Worm (Caenorhabditis elegans): Measurements from ENCODE around the gene T09F5.10.

T09F5.10 gene

ce11 chrV:15143798-15144197 lies 36.1 kb upstream of the T09F5.10 start, which contains the start of gene K08F9.4 (continued):
- TF ChIP-seq hmg-11 (tag; optimal IDR thresholded peaks at IDR 0.05) = peak; percentile 32
- no peak for TF ChIP-seq mml-1 (tag; optimal IDR thresholded peaks at IDR 0.05)
- no peak for TF ChIP-seq lin-39 (tag; optimal IDR thresholded peaks at IDR 0.05)
- TF ChIP-seq nhr-28 (tag; optimal IDR thresholded peaks at IDR 0.05) = no peak
- no peak for TF ChIP-seq unc-62 (GFP tag; optimal IDR thresholded peaks at IDR 0.05)
- no peak for TF ChIP-seq elt-3 (tag; optimal IDR thresholded peaks at IDR 0.05)
- TF ChIP-seq ceh-9 (tag; optimal IDR thresholded peaks at IDR 0.05) = no peak
- no peak for TF ChIP-seq aly-2 (tag; optimal IDR thresholded peaks at IDR 0.05)
- TF ChIP-seq fkh-10 (GFP tag; optimal IDR thresholded peaks at IDR 0.05) = no peak
- no peak for TF ChIP-seq ztf-4 (tag; optimal IDR thresholded peaks at IDR 0.05)
- peak; percentile 71 for TF ChIP-seq nfya-1 (tag; optimal IDR thresholded peaks at IDR 0.05; ENCODE audit: insufficient read depth)
- TF ChIP-seq nhr-11 (tag; optimal IDR thresholded peaks at IDR 0.05) = no peak
- no peak for TF ChIP-seq skn-1 (tag; optimal IDR thresholded peaks at IDR 0.05)
- TF ChIP-seq sea-2 (GFP tag; optimal IDR thresholded peaks at IDR 0.05) = no peak
- no peak for TF ChIP-seq lsy-12 (tag; optimal IDR thresholded peaks at IDR 0.05)
- TF ChIP-seq snpc-4 (tag; optimal IDR thresholded peaks at IDR 0.05) = peak; percentile 71
- no peak for TF ChIP-seq nhr-12 (tag; optimal IDR thresholded peaks at IDR 0.05)

- TF ChIP-seq nhr-237 (tag; optimal IDR thresholded peaks at IDR 0.05) (no peak), nfya-1 (tag; optimal IDR thresholded peaks at IDR 0.05; ENCODE audit: insufficient read depth) (no peak), nhr-76 (tag; optimal IDR thresholded peaks at IDR 0.05) (no peak), elt-1 (tag; optimal IDR thresholded peaks at IDR 0.05) (no peak), unc-39 (tag; optimal IDR thresholded peaks at IDR 0.05) (no peak), ceh-16 (tag; optimal IDR thresholded peaks at IDR 0.05) (no peak), daf-12 (tag; optimal IDR thresholded peaks at IDR 0.05) (no peak), ceh-82 (tag; optimal IDR thresholded peaks at IDR 0.05) (no peak), zag-1 (tag; optimal IDR thresholded peaks at IDR 0.05) (no peak), ztf-11 (tag; optimal IDR thresholded peaks at IDR 0.05) (no peak), fos-1 (tag; optimal IDR thresholded peaks at IDR 0.05) (no peak), nhr-12 (tag; optimal IDR thresholded peaks at IDR 0.05) (no peak), elt-3 (tag; optimal IDR thresholded peaks at IDR 0.05) (no peak), nhr-28 (tag; optimal IDR thresholded peaks at IDR 0.05) (no peak), pha-4 (tag; optimal IDR thresholded peaks at IDR 0.05) (no peak), nhr-67 (tag; optimal IDR thresholded peaks at IDR 0.05) (no peak), sea-2 (GFP tag; optimal IDR thresholded peaks at IDR 0.05) (no peak), skn-1 (tag; optimal IDR thresholded peaks at IDR 0.05) (no peak), aly-2 (tag; optimal IDR thresholded peaks at IDR 0.05) (no peak), unc-62 (GFP tag; optimal IDR thresholded peaks at IDR 0.05) (no peak)
Observed at ce11 chrV:15147776-15148175, 32.1 kb upstream of the T09F5.10 start, which contains the start of gene T09F5.20. Gene T09F5.20 (minus strand): TSS chrV:15147876.

- TF ChIP-seq lin-39 (tag; optimal IDR thresholded peaks at IDR 0.05) = no peak
- TF ChIP-seq sea-2 (GFP tag; optimal IDR thresholded peaks at IDR 0.05) = no peak
- TF ChIP-seq aly-2 (tag; optimal IDR thresholded peaks at IDR 0.05) = no peak
- TF ChIP-seq nhr-76 (tag; optimal IDR thresholded peaks at IDR 0.05) = no peak
- TF ChIP-seq elt-1 (tag; optimal IDR thresholded peaks at IDR 0.05) = no peak
- TF ChIP-seq ceh-28 (tag; optimal IDR thresholded peaks at IDR 0.05) = no peak
- TF ChIP-seq jun-1 (tag; optimal IDR thresholded peaks at IDR 0.05) = no peak
- no peak for TF ChIP-seq mml-1 (tag; optimal IDR thresholded peaks at IDR 0.05)
- TF ChIP-seq nhr-23 (tag; optimal IDR thresholded peaks at IDR 0.05) = no peak
- TF ChIP-seq skn-1 (tag; optimal IDR thresholded peaks at IDR 0.05) = no peak
- no peak for TF ChIP-seq mdl-1 (tag; optimal IDR thresholded peaks at IDR 0.05)
Observed at ce11 chrV:15148800-15149199, 31.1 kb upstream of the T09F5.10 start, which contains the start of gene T09F5.1. Gene T09F5.1 (plus strand): TSS chrV:15149100.

- no peak for TF ChIP-seq ama-1 (optimal IDR thresholded peaks at IDR 0.05)
- no peak for TF ChIP-seq fkh-10 (GFP tag; optimal IDR thresholded peaks at IDR 0.05)
- peak; percentile 58 for TF ChIP-seq nfya-1 (tag; optimal IDR thresholded peaks at IDR 0.05; ENCODE audit: insufficient read depth)
Observed at ce11 chrV:15150176-15150575, 29.7 kb upstream of the T09F5.10 start.

- TF ChIP-seq elt-1 (tag; optimal IDR thresholded peaks at IDR 0.05) = no peak
- no peak for TF ChIP-seq nhr-11 (tag; optimal IDR thresholded peaks at IDR 0.05)
- TF ChIP-seq nhr-67 (tag; optimal IDR thresholded peaks at IDR 0.05) = no peak
- no peak for TF ChIP-seq egl-27 (tag; optimal IDR thresholded peaks at IDR 0.05)
- no peak for TF ChIP-seq pqm-1 (tag; optimal IDR thresholded peaks at IDR 0.05)
- TF ChIP-seq egl-5 (tag; optimal IDR thresholded peaks at IDR 0.05) = no peak
- no peak for TF ChIP-seq nhr-237 (tag; optimal IDR thresholded peaks at IDR 0.05)
Observed at ce11 chrV:15150661-15151060, 29.2 kb upstream of the T09F5.10 start, which contains the start of gene T09F5.2. Gene T09F5.2 (plus strand): TSS chrV:15150961.
